Fruit fly (Drosophila melanogaster) S2 (cell line): ENCODE results near the gene wry.

Experiments used
- CG8478 ChIP-seq: fragments of >200 bp; optimal IDR thresholded peaks from 2 replicates; lab custom pipeline; 2018
- CTCF ChIP-seq, 2 experiments: fragments of >200 bp; optimal IDR thresholded peaks; 2 replicates each; lab custom pipeline; 2018

DNA sequence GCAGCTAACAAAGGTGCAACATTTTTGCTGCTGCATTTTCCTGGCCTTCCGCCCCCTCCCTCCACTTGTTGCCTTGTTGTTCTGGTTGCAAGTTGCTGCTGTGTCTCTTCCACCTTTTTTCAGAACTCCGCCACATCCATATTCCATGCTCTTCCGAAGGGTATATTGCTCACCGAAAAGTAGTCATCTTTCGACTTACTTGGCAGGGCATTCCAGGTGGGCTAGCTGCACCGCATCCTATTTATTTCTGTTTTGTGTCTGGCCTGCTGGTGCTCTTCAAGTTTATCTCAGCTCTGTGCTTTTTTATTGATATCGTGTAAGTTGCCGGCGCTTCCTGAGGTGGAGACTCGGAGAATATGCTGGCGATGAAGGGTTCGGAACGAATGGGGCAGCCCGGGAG, 51.4 kb downstream of the wry start:
- TF ChIP-seq CTCF (optimal IDR thresholded peaks at IDR 0.05; lab: Kevin White, UChicago) (no peak), CG8478 (lab: Kevin White, UChicago) (no peak)
